Worm (Caenorhabditis elegans) whole organism, L2 larva: ENCODE results near the gene sup-1.

Experiments
- C34F6.9 ChIP-seq: fragments of 150-350 bp; optimal IDR thresholded peaks from 2 replicates; lab custom pipeline; 2014; ENCODE audit warnings: missing biosample characterization, missing genetic modification characterization
- F13H6.1 ChIP-seq: sonication (generic microtip); optimal IDR thresholded peaks from 2 replicates; lab custom pipeline; 2016; ENCODE audit warnings: missing genetic modification characterization, missing compliant biosample characterization
- Y55F3AM.14 ChIP-seq: fragments of 200-800 bp; sonication (Bioruptor generic); optimal IDR thresholded peaks from 2 replicates; lab custom pipeline; 2018; ENCODE audit warnings: mild to moderate bottlenecking, missing genetic modification characterization, missing compliant biosample characterization
- alr-1 ChIP-seq: fragments of 150-350 bp; optimal IDR thresholded peaks from 2 replicates; lab custom pipeline; 2014; ENCODE audit warnings: missing biosample characterization, missing genetic modification characterization
- aly-2 ChIP-seq: fragments of 150-350 bp; optimal IDR thresholded peaks from 2 replicates; lab custom pipeline; 2014; ENCODE audit warnings: missing biosample characterization, missing genetic modification characterization
- ceh-16 ChIP-seq: fragments of 150-350 bp; optimal IDR thresholded peaks from 2 replicates; lab custom pipeline; 2014; ENCODE audit warnings: missing biosample characterization, missing genetic modification characterization
- ceh-82 ChIP-seq: fragments of 150-350 bp; optimal IDR thresholded peaks from 2 replicates; lab custom pipeline; 2014; ENCODE audit warnings: missing biosample characterization, missing genetic modification characterization
- crh-2 ChIP-seq: sonication (generic microtip); optimal IDR thresholded peaks from 2 replicates; lab custom pipeline; 2017; ENCODE audit warnings: missing biosample characterization, missing genetic modification characterization
- egl-27 ChIP-seq: sonication (generic microtip); optimal IDR thresholded peaks from 3 replicates; lab custom pipeline; 2017; ENCODE audit warnings: missing biosample characterization, missing genetic modification reagents, missing genetic modification characterization
- elt-1 ChIP-seq: fragments of 150-350 bp; optimal IDR thresholded peaks from 2 replicates; lab custom pipeline; 2014; ENCODE audit warnings: missing biosample characterization, missing genetic modification characterization
- fos-1 ChIP-seq: fragments of 150-350 bp; optimal IDR thresholded peaks from 2 replicates; lab custom pipeline; 2014; ENCODE audit warnings: missing biosample characterization, missing genetic modification characterization
- lin-11 ChIP-seq: fragments of 150-350 bp; sonication (generic microtip); optimal IDR thresholded peaks from 2 replicates; lab custom pipeline; 2014; ENCODE audit warnings: missing biosample characterization, missing genetic modification characterization, inconsistent platforms, mixed read lengths
- lin-39 ChIP-seq: fragments of 150-350 bp; optimal IDR thresholded peaks from 2 replicates; lab custom pipeline; 2014; ENCODE audit warnings: missing biosample characterization, missing genetic modification reagents, missing genetic modification characterization
- lsy-2 ChIP-seq, 2 experiments: fragments of 150-350 bp in 1 of 2; sonication (generic microtip) in 1 of 2; optimal IDR thresholded peaks; 2 replicates each; lab custom pipeline; 2014 to 2017; ENCODE audit warnings: missing biosample characterization in 2 of 2, missing genetic modification characterization in 2 of 2
- mbf-1 ChIP-seq: sonication (generic microtip); optimal IDR thresholded peaks from 2 replicates; lab custom pipeline; 2017; ENCODE audit warnings: missing biosample characterization, missing genetic modification characterization
- mdl-1 ChIP-seq, 2 experiments: fragments of 150-350 bp in 1 of 2; sonication (generic microtip) in 1 of 2; optimal IDR thresholded peaks; 2 replicates each; lab custom pipeline; 2017; ENCODE audit warnings: missing biosample characterization in 2 of 2, missing genetic modification characterization in 2 of 2
- nhr-10 ChIP-seq: sonication (generic microtip); optimal IDR thresholded peaks from 2 replicates; lab custom pipeline; 2017; ENCODE audit warnings: missing biosample characterization, missing genetic modification characterization
- nhr-11 ChIP-seq: fragments of 150-350 bp; optimal IDR thresholded peaks from 2 replicates; lab custom pipeline; 2014; ENCODE audit warnings: missing biosample characterization, missing genetic modification characterization
- nhr-12 ChIP-seq: fragments of 150-350 bp; optimal IDR thresholded peaks from 2 replicates; lab custom pipeline; 2014; ENCODE audit warnings: missing biosample characterization, missing genetic modification characterization
- nhr-129 ChIP-seq: fragments of 150-350 bp; optimal IDR thresholded peaks from 2 replicates; lab custom pipeline; 2014; ENCODE audit warnings: missing biosample characterization, missing genetic modification characterization
- nhr-21 ChIP-seq: fragments of 150-350 bp; optimal IDR thresholded peaks from 2 replicates; lab custom pipeline; 2014; ENCODE audit warnings: missing biosample characterization, missing genetic modification characterization
- nhr-23 ChIP-seq: fragments of 150-350 bp; optimal IDR thresholded peaks from 2 replicates; lab custom pipeline; 2014; ENCODE audit warnings: missing biosample characterization, missing genetic modification reagents, missing genetic modification characterization
- nhr-25 ChIP-seq: fragments of 150-350 bp; sonication (generic microtip); optimal IDR thresholded peaks from 3 replicates; lab custom pipeline; 2014; ENCODE audit warnings: missing biosample characterization, missing genetic modification characterization
- nhr-6 ChIP-seq: fragments of 150-350 bp; optimal IDR thresholded peaks from 2 replicates; lab custom pipeline; 2014; ENCODE audit warnings: missing biosample characterization, missing genetic modification characterization
- nhr-77 ChIP-seq: fragments of 150-350 bp; optimal IDR thresholded peaks from 2 replicates; lab custom pipeline; 2014; ENCODE audit warnings: missing biosample characterization, missing genetic modification characterization
- peb-1 ChIP-seq: fragments of 150-350 bp; optimal IDR thresholded peaks from 2 replicates; lab custom pipeline; 2014; ENCODE audit warnings: missing biosample characterization, missing genetic modification characterization
- skn-1 ChIP-seq: sonication (generic microtip); optimal IDR thresholded peaks from 2 replicates; lab custom pipeline; 2017; ENCODE audit warnings: missing biosample characterization, missing genetic modification characterization
- sma-3 ChIP-seq: sonication (generic microtip); optimal IDR thresholded peaks from 2 replicates; lab custom pipeline; 2016; ENCODE audit warnings: missing genetic modification reagents, missing genetic modification characterization, missing compliant biosample characterization
- sma-9 ChIP-seq, 2 experiments: fragments of 150-350 bp in 1 of 2; sonication (generic microtip) in 1 of 2; optimal IDR thresholded peaks; 2 replicates each; lab custom pipeline; 2014 to 2016; ENCODE audit warnings: missing genetic modification characterization in 2 of 2, mild to moderate bottlenecking in 1 of 2, missing biosample characterization in 1 of 2, missing compliant biosample characterization in 1 of 2, missing genetic modification reagents in 1 of 2, moderate library complexity in 1 of 2
- unc-39 ChIP-seq: fragments of 150-350 bp; optimal IDR thresholded peaks from 2 replicates; lab custom pipeline; 2014; ENCODE audit warnings: missing biosample characterization, missing genetic modification characterization
- unc-55 ChIP-seq: fragments of 150-350 bp; sonication (generic microtip); optimal IDR thresholded peaks from 3 replicates; lab custom pipeline; 2014; ENCODE audit warnings: missing biosample characterization, missing genetic modification reagents, missing genetic modification characterization
- unc-62 ChIP-seq: fragments of 150-350 bp; optimal IDR thresholded peaks from 2 replicates; lab custom pipeline; 2014; ENCODE audit warnings: missing biosample characterization, missing genetic modification reagents, missing genetic modification characterization
- zag-1 ChIP-seq: fragments of 150-350 bp; optimal IDR thresholded peaks from 2 replicates; lab custom pipeline; 2014; ENCODE audit warnings: missing biosample characterization, missing genetic modification characterization
- ztf-1 ChIP-seq: fragments of 200-800 bp; sonication (Bioruptor generic); conservative IDR thresholded peaks from 2 replicates; pipeline ENCODE4 v1.3.6; 2022; ENCODE audit warnings: missing genetic modification characterization, missing compliant biosample characterization
- ztf-4 ChIP-seq: fragments of 150-350 bp; optimal IDR thresholded peaks from 2 replicates; lab custom pipeline; 2014; ENCODE audit warnings: missing biosample characterization, missing genetic modification characterization

The sup-1 gene

DNA sequence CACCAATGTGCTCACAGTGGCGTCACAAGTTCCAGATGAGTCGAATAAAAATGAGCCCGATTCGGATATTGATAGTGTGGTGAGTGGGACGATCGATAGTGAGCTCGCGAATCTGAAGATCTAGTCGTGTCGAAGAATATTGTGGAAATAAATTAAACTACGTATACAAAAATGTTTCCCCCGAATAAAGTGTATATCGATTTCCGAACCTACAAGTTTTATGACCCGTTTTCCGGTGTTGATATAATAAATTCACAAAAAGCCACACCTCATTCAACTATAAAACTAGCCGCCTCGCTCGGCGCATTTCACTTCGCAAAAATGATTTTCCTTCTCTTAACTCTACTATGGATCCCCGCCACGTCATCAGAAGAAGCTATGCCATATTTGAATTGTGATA, 37.5 kb downstream of the sup-1 start, which contains the start of gene pqn-84:
pqn-84 (plus strand) TSS at position 301 of the 400 bp plus-strand sequence.
- TF ChIP-seq aly-2 (no peak), nhr-6 (no peak), elt-1 (tag; lab: Kevin White, UChicago) (no peak), nhr-12 (tag; lab: Kevin White, UChicago) (no peak), nhr-21 (tag; lab: Kevin White, UChicago) (no peak), lsy-2 (tag; optimal IDR thresholded peaks at IDR 0.05; lab: Kevin White, UChicago) (no peak), ceh-82 (no peak), crh-2 (tag; lab: Kevin White, UChicago) (no peak), nhr-10 (tag; lab: Kevin White, UChicago) (no peak), nhr-23 (no peak), ceh-16 (tag; lab: Kevin White, UChicago) (no peak), Y55F3AM.14 (no peak), skn-1 (tag; lab: Kevin White, UChicago) (no peak), nhr-11 (no peak), nhr-77 (tag; lab: Kevin White, UChicago) (no peak), sma-9 (GFP tag; optimal IDR thresholded peaks at IDR 0.05; lab: Kevin White, UChicago) (no peak), sma-9 (tag; optimal IDR thresholded peaks at IDR 0.05; lab: Kevin White, UChicago) (no peak), ztf-1 (GFP tag; lab: Robert Waterston, UW) (no peak), C34F6.9 (tag; lab: Kevin White, UChicago) (no peak), lin-11 (tag; lab: Kevin White, UChicago) (no peak)
- TF ChIP-seq, all 48 proteins: peak for 0

DNA sequence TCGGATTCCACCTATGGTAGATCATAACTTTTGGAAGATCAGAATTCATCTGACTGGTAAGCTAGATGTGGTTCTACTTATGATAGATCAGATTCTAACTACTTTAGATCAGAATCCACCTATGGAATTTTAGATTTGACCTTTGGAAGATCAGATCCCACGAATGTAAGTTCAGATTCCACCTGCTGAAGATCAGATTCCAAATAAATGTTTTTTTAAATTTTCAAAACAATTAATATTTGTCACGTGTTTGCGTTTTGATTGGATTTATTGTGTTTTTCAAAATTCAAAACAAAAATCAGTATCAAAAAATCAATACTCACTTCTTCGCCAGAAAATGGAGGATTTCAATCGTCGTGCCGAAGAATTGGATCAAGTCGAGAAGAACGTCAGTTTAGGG, 38.9 kb downstream of the sup-1 start, which contains the start of gene Y41C4A.7:
Y41C4A.7 (plus strand) TSS at position 301 of the 400 bp plus-strand sequence.
- TF ChIP-seq sma-3 (GFP tag; lab: Kevin White, UChicago) (no peak), egl-27 (tag; lab: Kevin White, UChicago) (no peak), nhr-25 (tag; lab: Kevin White, UChicago) (no peak), unc-62 (GFP tag; lab: Kevin White, UChicago) (no peak), Y55F3AM.14 (no peak), unc-39 (tag; lab: Kevin White, UChicago) (no peak), lin-39 (tag; lab: Kevin White, UChicago) (no peak), nhr-77 (tag; lab: Kevin White, UChicago) (no peak)
- TF ChIP-seq, all 48 proteins: peak for 0

DNA sequence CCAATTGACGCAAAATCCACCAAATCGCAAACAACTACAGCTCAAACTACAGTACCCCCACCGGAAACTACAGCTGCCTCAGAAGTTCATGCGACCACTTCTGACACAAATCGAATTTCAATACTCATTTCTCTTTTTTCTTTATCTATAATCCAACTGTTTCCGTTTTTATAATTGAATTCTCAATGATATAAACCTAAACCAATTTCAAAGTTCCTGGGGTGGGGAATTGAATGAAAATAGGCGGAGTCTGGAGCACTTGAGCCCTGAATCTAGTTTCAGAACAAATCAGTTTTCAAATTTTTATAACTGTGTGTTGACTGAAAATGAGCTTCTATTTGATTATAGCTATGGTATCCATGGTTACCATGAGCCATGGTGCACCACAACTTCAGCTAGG, 41.2 kb downstream of the sup-1 start, which contains the start of gene Y41C4A.6:
Y41C4A.6 (plus strand) TSS at position 301 of the 400 bp plus-strand sequence.
- TF ChIP-seq Y55F3AM.14 (no peak), nhr-77 (tag; lab: Kevin White, UChicago) (no peak)

- TF ChIP-seq ztf-1 (GFP tag; lab: Robert Waterston, UW), result no peak
- TF ChIP-seq Y55F3AM.14, result no peak
- TF ChIP-seq nhr-129 (tag; lab: Kevin White, UChicago), result no peak
- TF ChIP-seq ceh-82, result no peak
- no peak for TF ChIP-seq mdl-1 (tag; optimal IDR thresholded peaks at IDR 0.05; lab: Kevin White, UChicago)
- TF ChIP-seq fos-1, result no peak
- TF ChIP-seq nhr-12 (tag; lab: Kevin White, UChicago), result no peak
- no peak for TF ChIP-seq sma-9 (GFP tag; optimal IDR thresholded peaks at IDR 0.05; lab: Kevin White, UChicago)
- TF ChIP-seq sma-9 (tag; optimal IDR thresholded peaks at IDR 0.05; lab: Kevin White, UChicago), result no peak
- TF ChIP-seq alr-1 (tag; lab: Kevin White, UChicago), result no peak
- TF ChIP-seq peb-1 (tag; lab: Kevin White, UChicago), result no peak
- no peak for TF ChIP-seq aly-2
- no peak for TF ChIP-seq nhr-6
- no peak for TF ChIP-seq lin-39 (tag; lab: Kevin White, UChicago)
- no peak for TF ChIP-seq mbf-1 (tag; lab: Kevin White, UChicago)
- no peak for TF ChIP-seq unc-55 (GFP tag; lab: Kevin White, UChicago)
- TF ChIP-seq zag-1 (tag; lab: Kevin White, UChicago), result no peak
- TF ChIP-seq F13H6.1, result no peak
- TF ChIP-seq ztf-4 (tag; lab: Kevin White, UChicago), result no peak
- no peak for TF ChIP-seq egl-27 (tag; lab: Kevin White, UChicago)
- TF ChIP-seq nhr-21 (tag; lab: Kevin White, UChicago), result no peak
Measured at ce11 chrIII:11694975-11695374, 42.5 kb downstream of the sup-1 start, which contains the start of gene Y41C4A.22. Gene Y41C4A.22, plus strand, starts transcription at chrIII:11695275.
